Worm (Caenorhabditis elegans) whole organism, L4/young adult: Measurements from ENCODE around the gene srh-258.

Experiments
- W03F9.2 ChIP-seq: fragments of 150-350 bp; optimal IDR thresholded peaks from 2 replicates; lab custom pipeline; 2014; ENCODE audit warnings: missing biosample characterization, missing genetic modification characterization
- dao-5 ChIP-seq: sonication (generic microtip); optimal IDR thresholded peaks from 2 replicates; lab custom pipeline; 2016; ENCODE audit warnings: missing genotype, missing genetic modification characterization, moderate library complexity, missing compliant biosample characterization
- him-1 ChIP-seq: sonication (generic microtip); optimal IDR thresholded peaks from 2 replicates; lab custom pipeline; 2016; ENCODE audit warnings: missing genotype, missing genetic modification reagents, missing genetic modification characterization, missing compliant biosample characterization

DNA sequence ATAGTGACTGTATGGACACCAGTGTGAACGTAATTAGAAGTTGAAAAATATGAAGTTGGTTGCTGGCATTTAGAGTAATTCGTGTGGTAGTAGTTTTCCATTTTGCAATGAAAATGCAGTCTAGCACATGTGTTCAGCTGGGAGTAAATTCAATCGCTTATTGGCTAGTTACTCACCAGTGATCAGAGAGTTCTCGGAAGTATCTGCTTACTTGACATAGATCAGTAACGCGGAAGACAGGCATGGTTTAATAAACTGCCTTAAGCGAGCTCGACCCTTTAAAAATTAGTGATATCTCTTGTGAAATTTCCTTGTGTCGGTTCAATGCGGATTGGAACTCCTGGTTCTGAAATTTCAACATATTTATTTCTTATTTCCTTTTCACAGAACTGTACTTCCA lies 28.7 kb upstream of the srh-258 start, which contains the start of gene srh-52:
- TF ChIP-seq him-1 (tag; lab: Kevin White, UChicago) (no peak), dao-5 (tag; lab: Kevin White, UChicago) (no peak), W03F9.2 (no peak)
